Worm (Caenorhabditis elegans): ENCODE results near the gene emb-27.

- TF ChIP-seq fkh-4 (tag; optimal IDR thresholded peaks at IDR 0.05; ENCODE audit: borderline replicate concordance) (no peak), pqm-1 (tag; optimal IDR thresholded peaks at IDR 0.05) (no peak), lin-13 (GFP tag; optimal IDR thresholded peaks at IDR 0.05) (no peak), ama-1 (optimal IDR thresholded peaks at IDR 0.05) (no peak), dsc-1 (tag; optimal IDR thresholded peaks at IDR 0.05) (no peak), mdl-1 (tag; optimal IDR thresholded peaks at IDR 0.05) (no peak), efl-1 (optimal IDR thresholded peaks at IDR 0.05) (no peak), efl-1 (GFP tag; optimal IDR thresholded peaks at IDR 0.05 in 1 of 2) (no peak), nhr-12 (tag; optimal IDR thresholded peaks at IDR 0.05) (no peak), nhr-28 (tag; optimal IDR thresholded peaks at IDR 0.05) (no peak), ceh-8 (GFP tag; optimal IDR thresholded peaks at IDR 0.05) (no peak), snpc-4 (tag; optimal IDR thresholded peaks at IDR 0.05) (no peak)
Measured at ce11 chrII:8193126-8193525, 31.2 kb upstream of the emb-27 start, which contains the start of gene T05C12.9.

All from whole organism, L1 larva.